Worm (Caenorhabditis elegans): Measurements from ENCODE around the gene daf-4.

Gene daf-4

ce11 chrIII:5639893-5640292 lies 15.0 kb downstream of the daf-4 start (continued):
- peak; percentile 59 for TF ChIP-seq aha-1 (tag)
- no peak for TF ChIP-seq spr-1 (tag; optimal IDR thresholded peaks at IDR 0.05)
- peak; percentile 44 for TF ChIP-seq mep-1 (tag; optimal IDR thresholded peaks at IDR 0.05)
- no peak for TF ChIP-seq mxl-2 (GFP tag; conservative IDR thresholded peaks at IDR 0.05)
- no peak for TF ChIP-seq nhr-10 (tag; optimal IDR thresholded peaks at IDR 0.05)
- no peak for TF ChIP-seq F49E8.2 (tag; optimal IDR thresholded peaks at IDR 0.05; ENCODE audit: borderline replicate concordance)
- TF ChIP-seq nhr-25 (tag; optimal IDR thresholded peaks at IDR 0.05; ENCODE audit: borderline replicate concordance, insufficient read depth) = no peak
- no peak for TF ChIP-seq nhr-6 (tag; optimal IDR thresholded peaks at IDR 0.05)
- TF ChIP-seq lin-39 (tag; optimal IDR thresholded peaks at IDR 0.05) = no peak
- TF ChIP-seq fkh-10 (GFP tag; optimal IDR thresholded peaks at IDR 0.05) = peak; percentile 1
- peak; percentile 23 for TF ChIP-seq mes-2 (tag; optimal IDR thresholded peaks at IDR 0.05; ENCODE audit: poor library complexity, severe bottlenecking)
- peak in 1 of 2 experiments; percentile 61 for TF ChIP-seq lsy-2 (tag; optimal IDR thresholded peaks at IDR 0.05)
- TF ChIP-seq nhr-28 (tag; optimal IDR thresholded peaks at IDR 0.05) = peak; percentile 6
- no peak for TF ChIP-seq pqm-1 (tag; optimal IDR thresholded peaks at IDR 0.05)

DNA sequence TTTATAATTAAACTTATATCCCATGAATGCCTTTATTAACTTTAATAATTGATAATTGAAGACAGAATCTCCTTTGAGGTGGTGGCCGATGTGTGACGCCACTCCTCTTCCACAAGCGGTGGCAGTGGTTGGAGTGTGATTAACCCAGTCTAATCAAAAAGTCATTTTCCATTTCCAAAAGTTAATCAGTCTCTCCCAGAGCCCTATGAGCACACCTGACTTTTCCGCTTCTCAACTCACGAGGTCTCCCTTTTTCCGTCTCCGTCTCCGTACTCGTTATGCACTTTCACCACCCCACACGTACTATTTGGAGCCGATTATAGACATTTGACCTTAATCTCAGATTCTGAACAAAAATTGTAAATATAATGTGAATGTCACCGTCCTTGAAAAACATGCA lies 17.8 kb downstream of the daf-4 start:
- TF ChIP-seq Y5F2A.4 (GFP tag; optimal IDR thresholded peaks at IDR 0.05) (no peak), hlh-30 (tag; optimal IDR thresholded peaks at IDR 0.05; ENCODE audit: insufficient read depth) (peak; percentile 45), unc-62 (GFP tag; optimal IDR thresholded peaks at IDR 0.05 in 1 of 2) (peak in 1 of 2 experiments; percentile 70), unc-62 (tag; optimal IDR thresholded peaks at IDR 0.05) (no peak), Y105C5A.15 (GFP tag; IDR thresholded peaks at IDR 0.05) (no peak), mdl-1 (tag; optimal IDR thresholded peaks at IDR 0.05) (no peak)

ce11 chrIII:5653692-5654105 lies 28.8 kb downstream of the daf-4 start:
- TF ChIP-seq aly-2 (tag; optimal IDR thresholded peaks at IDR 0.05) (no peak), F26F4.8 (GFP tag; conservative IDR thresholded peaks at IDR 0.05) (no peak), nhr-28 (tag; optimal IDR thresholded peaks at IDR 0.05) (no peak), spr-3 (GFP tag; optimal IDR thresholded peaks at IDR 0.05) (no peak), zfp-3 (GFP tag; conservative IDR thresholded peaks at IDR 0.05) (no peak), hmg-1.1 (GFP tag; IDR thresholded peaks at IDR 0.05) (no peak), daf-19 (GFP tag; conservative IDR thresholded peaks at IDR 0.05) (no peak), lim-7 (GFP tag; IDR thresholded peaks at IDR 0.05) (no peak), egl-43 (GFP tag; IDR thresholded peaks at IDR 0.05) (no peak; the same call in 1 of the 2 replicates), ZK546.5 (tag; optimal IDR thresholded peaks at IDR 0.05) (no peak), attf-4 (tag; optimal IDR thresholded peaks at IDR 0.05) (no peak), ztf-7 (tag; optimal IDR thresholded peaks at IDR 0.05) (no peak), tra-1 (GFP tag; IDR thresholded peaks at IDR 0.05) (no peak), zag-1 (tag; optimal IDR thresholded peaks at IDR 0.05) (no peak), pqm-1 (tag; optimal IDR thresholded peaks at IDR 0.05) (peak; percentile 46), ceh-44 (GFP tag; IDR thresholded peaks at IDR 0.05) (no peak), ceh-32 (tag; optimal IDR thresholded peaks at IDR 0.05; ENCODE audit: poor library complexity) (no peak), dmd-9 (GFP tag; IDR thresholded peaks at IDR 0.05) (no peak; the same call in 1 of the 2 replicates), nhr-76 (tag; optimal IDR thresholded peaks at IDR 0.05) (no peak), ceh-28 (tag; optimal IDR thresholded peaks at IDR 0.05) (no peak), fos-1 (tag; optimal IDR thresholded peaks at IDR 0.05) (no peak), daf-12 (tag; optimal IDR thresholded peaks at IDR 0.05) (no peak), zip-11 (GFP tag; IDR thresholded peaks at IDR 0.05) (no peak), sdz-12 (GFP tag; optimal IDR thresholded peaks at IDR 0.05) (no peak), ceh-20 (GFP tag; IDR thresholded peaks at IDR 0.05) (no peak), nhr-6 (tag; optimal IDR thresholded peaks at IDR 0.05) (no peak), nhr-102 (tag; optimal IDR thresholded peaks at IDR 0.05) (peak; percentile 62), ceh-82 (tag; optimal IDR thresholded peaks at IDR 0.05) (no peak), nhr-42 (GFP tag; IDR thresholded peaks at IDR 0.05) (0 out of 2 replicates have a peak, but pooled peaks have one; percentile 30), lsy-2 (tag; optimal IDR thresholded peaks at IDR 0.05) (peak in 1 of 2 experiments; percentile 46), F49E8.2 (tag; optimal IDR thresholded peaks at IDR 0.05; ENCODE audit: borderline replicate concordance) (peak; percentile 93), ces-1 (GFP tag; optimal IDR thresholded peaks at IDR 0.05) (no peak), ceh-62 (tag; optimal IDR thresholded peaks at IDR 0.05) (no peak), aha-1 (tag) (no peak), snpc-1.2 (GFP tag; IDR thresholded peaks at IDR 0.05) (peak; percentile 84)
